Fruit fly (Drosophila melanogaster) whole organism: ENCODE measurements around the gene LysD.

Experiments
- CG8478 ChIP-seq: fragments of >200 bp; optimal IDR thresholded peaks from 2 replicates; lab custom pipeline; 2018; ENCODE audit warnings: inconsistent platforms
- psq ChIP-seq: fragments of >200 bp; optimal IDR thresholded peaks from 2 replicates; lab custom pipeline; 2017

DNA sequence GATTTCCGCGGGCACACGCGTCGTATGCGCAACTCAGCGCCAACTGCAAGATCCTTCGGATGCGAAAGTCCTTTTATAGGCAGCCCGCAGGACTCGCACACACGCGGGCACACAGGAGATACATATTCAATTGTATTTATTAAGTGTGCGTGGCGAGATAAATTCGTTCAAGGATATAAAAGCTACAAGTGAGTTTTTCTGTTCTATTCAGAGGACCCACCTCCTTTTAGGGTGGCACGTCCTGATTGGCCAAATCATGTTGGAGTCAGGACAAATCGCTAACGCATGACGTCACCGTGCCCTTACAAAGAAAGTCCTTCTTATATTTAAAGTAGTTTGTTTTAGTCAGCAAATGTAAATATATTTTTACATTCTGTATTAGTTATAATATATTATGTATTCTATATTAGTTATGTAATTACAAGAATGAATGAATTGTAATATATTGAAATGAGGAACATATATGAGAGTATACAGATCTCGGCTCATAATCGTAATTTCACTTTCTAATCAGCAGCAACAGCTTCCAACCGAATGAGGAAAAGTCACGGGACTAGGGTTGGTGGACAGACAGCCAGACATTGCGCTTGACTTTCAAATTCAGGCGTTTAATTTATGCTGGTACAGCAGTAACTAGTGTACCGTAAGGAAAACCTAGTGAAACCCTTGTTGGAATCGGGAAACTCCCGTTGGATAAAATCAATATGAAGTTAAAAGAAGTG, 17.7 kb downstream of the LysD start, which contains the start of gene Trhn:
- TF ChIP-seq CG8478 (no peak), psq (lab: Kevin White, UChicago) (no peak)
